Worm (Caenorhabditis elegans): ENCODE data around the gene cdh-4.

DNA sequence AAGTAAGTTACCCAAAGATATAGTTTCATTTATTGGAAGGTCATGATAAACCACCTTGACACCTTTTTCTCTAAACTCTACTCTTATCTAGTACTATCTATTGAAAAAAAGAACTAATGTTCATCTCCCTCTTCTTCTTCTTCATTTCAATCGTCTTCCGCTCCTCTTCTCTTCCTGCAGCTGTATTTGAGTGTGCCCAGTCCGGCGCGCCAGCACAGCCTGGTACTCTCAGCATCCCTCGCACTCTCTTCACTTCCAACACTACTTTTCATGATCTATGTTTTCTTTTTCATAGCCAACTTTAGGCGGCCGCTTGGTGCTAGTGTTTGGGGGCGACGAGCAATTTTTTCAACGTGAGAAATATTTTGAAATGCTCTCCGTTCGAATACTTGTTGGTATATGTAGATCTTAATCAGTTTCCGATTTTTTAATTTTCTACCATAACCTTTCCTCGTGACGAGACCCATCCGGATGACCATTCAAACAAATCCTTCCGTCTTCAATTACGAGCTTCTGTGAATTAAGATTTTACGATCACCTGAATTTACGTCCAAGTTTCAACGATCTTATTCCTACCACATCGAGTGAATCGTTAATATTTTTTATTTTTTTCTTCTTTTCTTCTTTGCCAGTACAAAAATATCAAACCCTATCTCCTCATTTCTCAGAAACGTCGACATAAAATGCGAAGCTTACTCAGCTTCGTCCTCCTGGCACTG, 42.1 kb downstream of the cdh-4 start, which contains the start of gene pan-1:
- TF ChIP-seq lsy-2 (tag; optimal IDR thresholded peaks at IDR 0.05) (no peak), nhr-237 (tag; optimal IDR thresholded peaks at IDR 0.05) (no peak), ces-1 (GFP tag; optimal IDR thresholded peaks at IDR 0.05) (no peak), nhr-28 (tag; optimal IDR thresholded peaks at IDR 0.05) (no peak), ceh-39 (tag; optimal IDR thresholded peaks at IDR 0.05) (no peak), nhr-76 (tag; optimal IDR thresholded peaks at IDR 0.05) (no peak), ceh-43 (GFP tag; optimal IDR thresholded peaks at IDR 0.05) (no peak), nhr-12 (tag; optimal IDR thresholded peaks at IDR 0.05) (no peak), unc-62 (GFP tag; optimal IDR thresholded peaks at IDR 0.05) (no peak), ztf-11 (tag; optimal IDR thresholded peaks at IDR 0.05) (no peak), pha-4 (tag; optimal IDR thresholded peaks at IDR 0.05) (no peak), ham-2 (GFP tag; optimal IDR thresholded peaks at IDR 0.05) (peak; percentile 76)
